Worm (Caenorhabditis elegans): ENCODE data around the gene C16C8.9.
A peak's percentile ranks its signal among the peaks of the same experiment; 100 is the strongest.

C16C8.9 gene

DNA sequence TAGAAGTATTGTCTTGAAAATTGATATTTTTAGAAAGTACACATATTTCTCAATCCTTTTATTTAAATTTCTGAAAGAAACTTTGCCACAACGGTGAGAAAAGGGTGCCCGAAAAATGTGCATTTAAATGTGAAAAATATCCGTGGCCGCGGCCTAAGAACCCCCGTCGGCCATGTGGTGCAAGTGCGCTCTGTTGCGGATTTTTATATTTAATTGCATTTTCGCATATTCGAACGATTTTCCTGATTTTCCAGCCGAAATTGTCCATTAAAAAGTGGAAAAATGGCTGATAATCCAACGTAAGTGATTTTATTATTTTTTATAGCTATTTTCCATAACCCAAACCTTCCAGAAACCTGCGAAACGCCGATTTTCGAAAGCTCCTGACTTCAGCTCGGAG, 19.2 kb upstream of the C16C8.9 start, which contains the start of gene smu-2 (continued):
- peak; percentile 68 for TF ChIP-seq mep-1 (tag; optimal IDR thresholded peaks at IDR 0.05)
- no peak for TF ChIP-seq nhr-76 (tag; optimal IDR thresholded peaks at IDR 0.05)
- no peak for TF ChIP-seq nhr-12 (tag; optimal IDR thresholded peaks at IDR 0.05)
- peak; percentile 71 for TF ChIP-seq tbx-2 (tag; optimal IDR thresholded peaks at IDR 0.05)
- peak; percentile 41 for TF ChIP-seq snpc-4 (tag; optimal IDR thresholded peaks at IDR 0.05)
- TF ChIP-seq aha-1 (tag; optimal IDR thresholded peaks at IDR 0.05): no peak
- no peak for TF ChIP-seq unc-130 (tag; optimal IDR thresholded peaks at IDR 0.05)
- peak; percentile 54 for TF ChIP-seq mab-9 (GFP tag; IDR thresholded peaks at IDR 0.05)
- TF ChIP-seq ztf-11 (tag; optimal IDR thresholded peaks at IDR 0.05): peak in 1 of 2 experiments; percentile 77
- no peak for TF ChIP-seq hlh-4 (tag; optimal IDR thresholded peaks at IDR 0.05)

DNA sequence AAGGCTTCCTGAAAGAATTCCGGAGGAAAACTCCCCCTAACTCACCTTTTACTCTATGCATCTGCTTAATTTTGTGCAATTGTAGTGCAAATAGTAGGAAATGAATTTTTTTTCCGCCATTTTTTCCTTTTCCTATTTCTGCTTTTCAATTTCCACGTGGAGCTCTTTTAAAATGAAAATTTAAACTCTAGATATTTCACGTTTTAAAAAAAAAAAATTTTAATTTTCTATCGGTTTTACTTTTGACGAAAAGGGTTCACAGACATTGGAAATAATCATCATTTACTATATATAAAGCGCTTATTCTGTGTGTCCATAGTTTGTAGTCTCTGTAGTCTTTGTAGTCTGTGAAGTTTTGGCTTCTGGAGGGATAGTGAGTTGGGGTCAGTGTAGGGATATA, 18.6 kb upstream of the C16C8.9 start, which contains the start of gene Y49F6B.8:
Gene Y49F6B.8, minus strand, starts transcription at position 101 of the 400 bp plus-strand sequence.
- TF ChIP-seq elt-2 (tag; optimal IDR thresholded peaks at IDR 0.05): no peak
- no peak for TF ChIP-seq tbx-2 (tag; optimal IDR thresholded peaks at IDR 0.05)
- TF ChIP-seq pax-3 (tag; optimal IDR thresholded peaks at IDR 0.05): no peak
- no peak for TF ChIP-seq sox-4 (tag; optimal IDR thresholded peaks at IDR 0.05)
- TF ChIP-seq aha-1 (tag; optimal IDR thresholded peaks at IDR 0.05): no peak
- TF ChIP-seq efl-3 (GFP tag; optimal IDR thresholded peaks at IDR 0.05): no peak
- TF ChIP-seq hlh-17 (GFP tag; optimal IDR thresholded peaks at IDR 0.05; ENCODE audit: borderline replicate concordance): no peak

DNA sequence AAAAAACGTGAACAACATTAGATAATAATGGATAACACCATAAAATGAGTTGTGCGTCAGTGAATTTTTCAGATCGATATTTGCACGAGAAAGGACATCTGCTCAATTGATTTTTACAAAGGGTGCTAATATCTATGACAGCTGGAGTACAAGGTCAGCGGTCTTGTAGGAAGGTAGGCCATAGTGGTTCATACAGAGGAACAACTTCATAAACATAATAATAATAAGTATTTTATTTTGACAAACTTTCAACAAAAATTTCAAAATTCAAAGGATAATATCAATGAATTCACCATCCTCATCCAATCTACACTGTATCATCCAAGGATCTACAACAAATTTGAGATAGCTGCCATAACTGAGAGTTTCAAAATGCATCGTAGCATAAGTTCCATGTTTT, 14.2 kb upstream of the C16C8.9 start, which contains the start of gene fbxb-104:
Gene fbxb-104, minus strand, starts transcription at position 101 of the 400 bp plus-strand sequence.
- TF ChIP-seq hlh-4 (tag; optimal IDR thresholded peaks at IDR 0.05) (no peak), Y116A8C.19 (tag; optimal IDR thresholded peaks at IDR 0.05; ENCODE audit: borderline replicate concordance) (no peak), nhr-12 (tag; optimal IDR thresholded peaks at IDR 0.05) (no peak), aly-2 (tag; optimal IDR thresholded peaks at IDR 0.05) (no peak), alr-1 (tag; optimal IDR thresholded peaks at IDR 0.05; ENCODE audit: borderline replicate concordance) (no peak), ets-5 (GFP tag; IDR thresholded peaks at IDR 0.05) (no peak), efl-1 (optimal IDR thresholded peaks at IDR 0.05) (no peak), efl-1 (GFP tag; optimal IDR thresholded peaks at IDR 0.05 in 1 of 2) (no peak), sup-37 (GFP tag; optimal IDR thresholded peaks at IDR 0.05) (no peak), sox-4 (tag; optimal IDR thresholded peaks at IDR 0.05) (no peak), jun-1 (tag; optimal IDR thresholded peaks at IDR 0.05) (no peak), unc-86 (tag; optimal IDR thresholded peaks at IDR 0.05) (no peak), hlh-17 (GFP tag; optimal IDR thresholded peaks at IDR 0.05; ENCODE audit: borderline replicate concordance) (no peak), lin-39 (tag; optimal IDR thresholded peaks at IDR 0.05) (no peak), mdl-1 (tag; optimal IDR thresholded peaks at IDR 0.05) (no peak), dpl-1 (GFP tag; optimal IDR thresholded peaks at IDR 0.05) (no peak), nhr-237 (tag; optimal IDR thresholded peaks at IDR 0.05) (no peak), ceh-88 (GFP tag; IDR thresholded peaks at IDR 0.05) (no peak), nhr-20 (tag; optimal IDR thresholded peaks at IDR 0.05) (no peak), unc-130 (tag; optimal IDR thresholded peaks at IDR 0.05) (no peak), fkh-4 (tag; optimal IDR thresholded peaks at IDR 0.05; ENCODE audit: borderline replicate concordance) (no peak)

DNA sequence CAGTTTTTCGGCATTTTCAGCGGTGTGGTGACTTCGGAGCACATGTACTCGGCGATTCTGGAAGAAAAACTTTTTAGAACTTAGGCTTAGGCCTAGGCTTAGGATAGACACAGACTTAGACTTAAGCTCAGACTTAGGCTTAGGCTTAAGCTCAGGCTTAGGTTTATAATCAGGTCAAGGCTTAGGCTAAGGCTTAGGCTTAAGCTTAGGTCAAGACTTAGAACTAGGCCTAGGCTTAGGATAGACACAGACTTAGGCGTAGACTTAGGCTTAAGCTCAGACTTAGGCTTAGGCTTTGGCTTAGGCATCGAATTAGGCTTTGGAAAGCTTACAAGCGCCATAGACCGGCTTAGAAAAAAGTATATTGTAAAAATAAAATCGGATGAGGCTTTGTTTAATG, 13.5 kb upstream of the C16C8.9 start:
- TF ChIP-seq unc-130 (tag; optimal IDR thresholded peaks at IDR 0.05) (no peak), elt-2 (tag; optimal IDR thresholded peaks at IDR 0.05) (no peak), ceh-8 (GFP tag; optimal IDR thresholded peaks at IDR 0.05) (no peak), nhr-76 (tag; optimal IDR thresholded peaks at IDR 0.05) (no peak), irx-1 (tag; optimal IDR thresholded peaks at IDR 0.05) (no peak), nhr-19 (GFP tag; conservative IDR thresholded peaks at IDR 0.05) (no peak), elt-3 (tag; optimal IDR thresholded peaks at IDR 0.05) (no peak), mdl-1 (tag; optimal IDR thresholded peaks at IDR 0.05) (no peak), snpc-4 (tag; optimal IDR thresholded peaks at IDR 0.05) (no peak), ets-5 (GFP tag; IDR thresholded peaks at IDR 0.05) (no peak), efl-1 (optimal IDR thresholded peaks at IDR 0.05) (no peak), efl-1 (GFP tag; optimal IDR thresholded peaks at IDR 0.05 in 1 of 2) (no peak), pag-3 (tag; optimal IDR thresholded peaks at IDR 0.05; ENCODE audit: borderline replicate concordance, insufficient read depth) (no peak), lin-39 (tag; optimal IDR thresholded peaks at IDR 0.05) (no peak), unc-86 (tag; optimal IDR thresholded peaks at IDR 0.05) (no peak), ceh-88 (GFP tag; IDR thresholded peaks at IDR 0.05) (no peak), nhr-28 (tag; optimal IDR thresholded peaks at IDR 0.05) (no peak), lsy-2 (tag; optimal IDR thresholded peaks at IDR 0.05) (no peak), zip-4 (GFP tag; optimal IDR thresholded peaks at IDR 0.05) (no peak), lin-15B (tag; optimal IDR thresholded peaks at IDR 0.05) (no peak), egl-13 (tag; optimal IDR thresholded peaks at IDR 0.05) (no peak)
